Fruit fly (Drosophila melanogaster) whole organism, embryonic: ENCODE measurements around the gene pes.

Experiments used
- ATbp ChIP-seq: fragments of 200-800 bp; sonication (Bioruptor generic); optimal IDR thresholded peaks from 2 replicates; lab custom pipeline; 2017; ENCODE audit warnings: missing biosample characterization, mild to moderate bottlenecking, missing genetic modification characterization, missing genetic modification reagents
- Blimp-1 ChIP-seq: fragments of 200-800 bp; sonication (Bioruptor generic); optimal IDR thresholded peaks from 3 replicates; lab custom pipeline; 2018; ENCODE audit warnings: missing biosample characterization, missing genetic modification characterization, mild to moderate bottlenecking, moderate library complexity, missing genetic modification reagents
- CG10462 ChIP-seq: fragments of 200-800 bp; sonication (Bioruptor generic); optimal IDR thresholded peaks from 2 replicates; lab custom pipeline; 2016; ENCODE audit warnings: missing biosample characterization, missing genetic modification characterization
- CG10543 ChIP-seq: fragments of 200-800 bp; sonication (Bioruptor generic); optimal IDR thresholded peaks from 3 replicates; lab custom pipeline; 2017; ENCODE audit warnings: missing biosample characterization, mild to moderate bottlenecking, missing genetic modification characterization, moderate library complexity
- CG11093 ChIP-seq: fragments of 200-800 bp; sonication (Bioruptor generic); IDR thresholded peaks from 3 replicates; pipeline ENCODE4 v1.3.6; 2022; ENCODE audit warnings: missing biosample characterization, missing genetic modification characterization
- CG11504 ChIP-seq: fragments of 200-800 bp; sonication (Bioruptor generic); optimal IDR thresholded peaks from 3 replicates; lab custom pipeline; 2019; ENCODE audit warnings: missing biosample characterization, mild to moderate bottlenecking, missing genetic modification characterization, moderate library complexity
- CG13424 ChIP-seq: fragments of 200-800 bp; sonication (Bioruptor generic); optimal IDR thresholded peaks from 2 replicates; lab custom pipeline; 2019; ENCODE audit warnings: missing biosample characterization, mild to moderate bottlenecking, missing genetic modification characterization, moderate library complexity
- CG13775 ChIP-seq: fragments of 200-800 bp; sonication (Bioruptor generic); optimal IDR thresholded peaks from 3 replicates; lab custom pipeline; 2017; ENCODE audit warnings: missing biosample characterization, mild to moderate bottlenecking, missing genetic modification characterization
- CG14050 ChIP-seq: fragments of 200-800 bp; sonication (Bioruptor generic); IDR thresholded peaks from 3 replicates; pipeline ENCODE4 v1.3.6; 2022; ENCODE audit warnings: missing biosample characterization, missing genetic modification characterization
- CG17829 ChIP-seq: fragments of 200-800 bp; optimal IDR thresholded peaks from 2 replicates; lab custom pipeline; 2019; ENCODE audit warnings: missing biosample characterization, mild to moderate bottlenecking, missing genetic modification characterization, moderate library complexity
- CG2202 ChIP-seq: fragments of 200-800 bp; sonication (Bioruptor generic); optimal IDR thresholded peaks from 2 replicates; lab custom pipeline; 2018; ENCODE audit warnings: missing biosample characterization, mild to moderate bottlenecking, missing genetic modification characterization
- CG3281 ChIP-seq: fragments of 200-800 bp; sonication (Bioruptor generic); optimal IDR thresholded peaks from 3 replicates; lab custom pipeline; 2017; ENCODE audit warnings: missing biosample characterization, mild to moderate bottlenecking, missing genetic modification characterization
- CG34224 ChIP-seq: fragments of 200-800 bp; sonication (Bioruptor generic); IDR thresholded peaks from 3 replicates; pipeline ENCODE4 v1.3.6; 2022; ENCODE audit warnings: missing biosample characterization, missing genetic modification characterization; ENCODE audit not compliant: partially characterized antibody
- CG34376 ChIP-seq: fragments of 200-800 bp; sonication (Bioruptor generic); optimal IDR thresholded peaks from 2 replicates; lab custom pipeline; 2018; ENCODE audit warnings: missing biosample characterization, mild to moderate bottlenecking, missing genetic modification characterization
- CG3995 ChIP-seq: fragments of 200-800 bp; sonication (Bioruptor generic); optimal IDR thresholded peaks from 3 replicates; lab custom pipeline; 2016; ENCODE audit warnings: missing biosample characterization, missing genetic modification characterization
- CG6689 ChIP-seq: fragments of 200-800 bp; sonication (Bioruptor generic); IDR thresholded peaks from 2 replicates; pipeline ENCODE4 v1.3.6; 2022; ENCODE audit warnings: missing biosample characterization, missing genetic modification characterization
- CG9817 ChIP-seq: fragments of 200-800 bp; sonication (Bioruptor generic); optimal IDR thresholded peaks from 2 replicates; lab custom pipeline; 2018; ENCODE audit warnings: missing biosample characterization, mild to moderate bottlenecking, missing genetic modification characterization, moderate library complexity
- CTCF ChIP-seq: fragments of 200-800 bp; sonication (Bioruptor generic); optimal IDR thresholded peaks from 2 replicates; lab custom pipeline; 2017; ENCODE audit warnings: missing biosample characterization, mild to moderate bottlenecking, missing genetic modification characterization, moderate library complexity
- Chrac-16 ChIP-seq: fragments of 200-800 bp; sonication (Bioruptor generic); optimal IDR thresholded peaks from 3 replicates; lab custom pipeline; 2016; ENCODE audit warnings: missing biosample characterization, missing genetic modification characterization
- D ChIP-seq, 2 experiments: fragments of 200-800 bp in 1 of 2; fragments of >200 bp in 1 of 2; sonication (Bioruptor generic) in 1 of 2; optimal IDR thresholded peaks; 2 replicates in 1 of 2; 3 replicates in 1 of 2; lab custom pipeline; 2017; ENCODE audit warnings: mild to moderate bottlenecking in 1 of 2, missing biosample characterization in 1 of 2, missing genetic modification characterization in 1 of 2, missing genetic modification reagents in 1 of 2
- D19A ChIP-seq: fragments of 200-800 bp; optimal IDR thresholded peaks from 3 replicates; lab custom pipeline; 2019; ENCODE audit warnings: missing biosample characterization, mild to moderate bottlenecking, missing genetic modification characterization, moderate library complexity
- Doc2 ChIP-seq: fragments of 200-800 bp; sonication (Bioruptor generic); IDR thresholded peaks from 2 replicates; pipeline ENCODE4 v1.3.6; 2022; ENCODE audit warnings: missing biosample characterization, missing genetic modification characterization
- Ets65A ChIP-seq: fragments of 200-800 bp; sonication (Bioruptor generic); peaks from one replicate; lab custom pipeline; 2016; ENCODE audit warnings: missing biosample characterization, missing genetic modification characterization
- H2.0 ChIP-seq: fragments of 200-800 bp; sonication (Bioruptor generic); IDR thresholded peaks from 2 replicates; pipeline ENCODE4 v1.3.6; 2022; ENCODE audit warnings: missing biosample characterization, missing genetic modification characterization
- Hr51 ChIP-seq, 2 experiments: fragments of 200-800 bp; sonication (Bioruptor generic); optimal IDR thresholded peaks; 2 replicates in 1 of 2; 3 replicates in 1 of 2; lab custom pipeline; 2016 to 2018; ENCODE audit warnings: missing biosample characterization in 2 of 2, missing genetic modification characterization in 2 of 2, mild to moderate bottlenecking in 1 of 2, moderate library complexity in 1 of 2
- NfI ChIP-seq: fragments of 200-800 bp; sonication (Bioruptor generic); optimal IDR thresholded peaks from 3 replicates; lab custom pipeline; 2018; ENCODE audit warnings: missing biosample characterization, mild to moderate bottlenecking, missing genetic modification characterization, moderate library complexity
- Trl ChIP-seq, 3 experiments: fragments of >200 bp in 2 of 3; fragments of 200-800 bp in 1 of 3; sonication (Bioruptor generic) in 1 of 3; optimal IDR thresholded peaks; 2 replicates in 1 of 3; 3 replicates in 2 of 3; lab custom pipeline; 2016 to 2017; ENCODE audit warnings: missing biosample characterization in 1 of 3, missing genetic modification characterization in 1 of 3
- al ChIP-seq: fragments of 200-800 bp; sonication (Bioruptor generic); IDR thresholded peaks from 2 replicates; pipeline ENCODE4 v1.3.6; 2022; ENCODE audit warnings: missing biosample characterization, missing genetic modification characterization
- ase ChIP-seq: fragments of 200-800 bp; sonication (Bioruptor generic); IDR thresholded peaks from 3 replicates; pipeline ENCODE4 v1.3.6; 2022; ENCODE audit warnings: missing biosample characterization, missing genetic modification characterization
- ato ChIP-seq: fragments of 200-800 bp; sonication (Bioruptor generic); IDR thresholded peaks from 2 replicates; pipeline ENCODE4 v1.3.6; 2022; ENCODE audit warnings: missing biosample characterization, missing genetic modification characterization; ENCODE audit not compliant: partially characterized antibody
- bab2 ChIP-seq: fragments of 200-800 bp; sonication (Bioruptor generic); optimal IDR thresholded peaks from 2 replicates; lab custom pipeline; 2016; ENCODE audit warnings: missing biosample characterization, missing genetic modification characterization
- bbx ChIP-seq: fragments of 200-800 bp; sonication (Bioruptor generic); IDR thresholded peaks from 2 replicates; pipeline ENCODE4 v1.3.6; 2022; ENCODE audit warnings: missing biosample characterization, missing genetic modification characterization; ENCODE audit not compliant: partially characterized antibody
- ci ChIP-seq: fragments of 200-800 bp; sonication (Bioruptor generic); IDR thresholded peaks from 3 replicates; pipeline ENCODE4 v1.3.6; 2022; ENCODE audit warnings: missing biosample characterization, missing genetic modification characterization
- dati ChIP-seq: fragments of 200-800 bp; sonication (Bioruptor generic); IDR thresholded peaks from 2 replicates; pipeline ENCODE4 v1.3.6; 2022; ENCODE audit warnings: missing biosample characterization, missing genetic modification characterization
- dmrt99B ChIP-seq: fragments of 200-800 bp; sonication (Bioruptor generic); optimal IDR thresholded peaks from 2 replicates; lab custom pipeline; 2018; ENCODE audit warnings: missing biosample characterization, mild to moderate bottlenecking, missing genetic modification characterization, moderate library complexity
- gem ChIP-seq: fragments of 200-800 bp; sonication (Bioruptor generic); optimal IDR thresholded peaks from 2 replicates; lab custom pipeline; 2019; ENCODE audit warnings: missing biosample characterization, mild to moderate bottlenecking, missing genetic modification characterization, moderate library complexity
- hbn ChIP-seq: fragments of 200-800 bp; sonication (Bioruptor generic); IDR thresholded peaks from 2 replicates; pipeline ENCODE4 v1.3.6; 2022; ENCODE audit warnings: missing biosample characterization, missing genetic modification characterization; ENCODE audit not compliant: partially characterized antibody
- hth ChIP-seq: fragments of >200 bp; optimal IDR thresholded peaks from 2 replicates; lab custom pipeline; 2017; ENCODE audit warnings: inconsistent platforms
- kah ChIP-seq: fragments of 200-800 bp; sonication (Bioruptor generic); optimal IDR thresholded peaks from 2 replicates; lab custom pipeline; 2018; ENCODE audit warnings: missing biosample characterization, mild to moderate bottlenecking, missing genetic modification characterization
- ken ChIP-seq: fragments of 200-800 bp; sonication (Bioruptor generic); IDR thresholded peaks from 3 replicates; pipeline ENCODE4 v1.3.6; 2022; ENCODE audit warnings: missing biosample characterization, missing genetic modification characterization
- mirr ChIP-seq: fragments of 200-800 bp; sonication (Bioruptor generic); optimal IDR thresholded peaks from 3 replicates; lab custom pipeline; 2018; ENCODE audit warnings: missing biosample characterization, mild to moderate bottlenecking, missing genetic modification characterization
- nerfin-2 ChIP-seq: fragments of 200-800 bp; sonication (Bioruptor generic); IDR thresholded peaks from 2 replicates; pipeline ENCODE4 v1.3.6; 2022; ENCODE audit warnings: missing biosample characterization, missing genetic modification characterization; ENCODE audit not compliant: partially characterized antibody
- prd ChIP-seq, 3 experiments: fragments of >200 bp in 2 of 3; fragments of 200-800 bp in 1 of 3; sonication (Bioruptor generic) in 1 of 3; optimal IDR thresholded peaks in 2 of 3; IDR thresholded peaks in 1 of 3; 2 replicates in 2 of 3; 3 replicates in 1 of 3; pipeline versions ENCODE4 v1.3.6 to Lab custom; 2017 to 2022; ENCODE audit warnings: missing biosample characterization in 1 of 3, missing genetic modification characterization in 1 of 3
- schlank ChIP-seq: fragments of 200-800 bp; sonication (Bioruptor generic); optimal IDR thresholded peaks from 2 replicates; lab custom pipeline; 2018; ENCODE audit warnings: missing biosample characterization, mild to moderate bottlenecking, missing genetic modification characterization
- sd ChIP-seq: fragments of 200-800 bp; sonication (Bioruptor generic); optimal IDR thresholded peaks from 3 replicates; lab custom pipeline; 2018; ENCODE audit warnings: missing biosample characterization, mild to moderate bottlenecking, missing genetic modification characterization, moderate library complexity
- sima ChIP-seq: fragments of 200-800 bp; sonication (Bioruptor generic); optimal IDR thresholded peaks from 2 replicates; lab custom pipeline; 2016; ENCODE audit warnings: missing biosample characterization, missing genetic modification characterization
- sob ChIP-seq: fragments of 200-800 bp; sonication (Bioruptor generic); IDR thresholded peaks from 2 replicates; pipeline ENCODE4 v1.3.6; 2022; ENCODE audit warnings: missing biosample characterization, missing genetic modification characterization
- sug ChIP-seq: fragments of 200-800 bp; optimal IDR thresholded peaks from 2 replicates; lab custom pipeline; 2019; ENCODE audit warnings: missing biosample characterization, mild to moderate bottlenecking, missing genetic modification characterization, moderate library complexity
- yki ChIP-seq: fragments of >200 bp; optimal IDR thresholded peaks from 3 replicates; lab custom pipeline; 2018

pes gene

DNA sequence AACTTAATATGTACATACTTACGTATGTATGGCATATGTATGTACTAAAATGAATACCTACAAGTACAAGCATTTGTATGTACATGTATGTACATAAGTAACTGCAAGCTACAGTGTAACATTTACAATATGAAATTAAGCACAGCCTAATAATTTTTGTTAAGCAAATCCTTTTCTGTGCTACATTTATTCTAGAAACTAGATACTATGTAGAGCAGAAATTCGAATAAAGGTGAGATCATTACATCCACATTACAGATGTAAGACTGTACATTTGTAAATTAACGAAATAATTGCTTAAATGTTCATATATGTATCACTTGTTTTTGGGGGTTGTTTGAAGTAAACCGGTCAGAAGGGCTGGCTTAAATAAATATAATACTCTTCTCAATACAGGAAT lies 2.0 kb downstream of the pes start (continued):
- TF ChIP-seq CG13775 (GFP tag; lab: Kevin White, UChicago) (no peak), dmrt99B (peak; percentile 18), Chrac-16 (peak; percentile 32), al (GFP tag; lab: Robert Waterston, UW) (no peak), CG9817 (tag; lab: Kevin White, UChicago) (peak; percentile 6), ken (GFP tag; lab: Robert Waterston, UW) (no peak), CG11504 (tag; lab: Kevin White, UChicago) (peak; percentile 43), CG3281 (GFP tag; lab: Kevin White, UChicago) (peak; percentile 23), Hr51 (GFP tag; optimal IDR thresholded peaks at IDR 0.05; lab: Kevin White, UChicago) (peak in 1 of 2 experiments; percentile 38), CG10543 (no peak), sug (no peak), NfI (GFP tag; lab: Kevin White, UChicago) (peak; percentile 28), CG11093 (no peak), dati (GFP tag; lab: Robert Waterston, UW) (no peak), hth (lab: Kevin White, UChicago) (no peak), CG6689 (GFP tag; lab: Robert Waterston, UW) (no peak), CG2202 (tag; lab: Kevin White, UChicago) (no peak), CG17829 (tag; lab: Kevin White, UChicago) (no peak), CG13424 (tag; lab: Kevin White, UChicago) (peak; percentile 41), bab2 (GFP tag; lab: Kevin White, UChicago) (no peak), ato (GFP tag; lab: Robert Waterston, UW) (no peak), gem (tag; lab: Kevin White, UChicago) (peak; percentile 66), nerfin-2 (no peak), schlank (tag; lab: Kevin White, UChicago) (no peak)

DNA sequence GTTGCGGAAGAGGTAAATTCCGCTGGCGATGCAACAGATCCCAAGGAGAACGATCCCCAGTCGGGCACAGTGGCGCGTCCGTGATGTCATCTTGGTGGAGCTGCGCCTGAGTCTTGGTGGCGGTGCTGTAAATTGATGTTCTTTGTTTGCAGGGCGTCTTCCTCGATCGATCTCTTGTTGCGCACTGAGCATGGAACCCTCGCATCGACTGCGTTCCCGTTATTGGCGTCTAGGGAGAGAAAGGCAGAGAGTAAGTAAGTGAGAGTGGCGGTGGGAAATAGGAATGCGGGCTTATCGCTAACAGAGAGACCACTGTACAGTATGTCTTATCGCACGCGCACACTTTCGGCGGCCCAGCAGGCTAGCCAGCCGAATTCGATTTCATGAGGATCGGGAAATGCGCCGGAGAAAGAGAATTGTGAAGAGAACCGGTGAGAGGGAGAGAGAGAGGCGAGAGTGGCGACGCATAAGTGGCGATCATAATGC lies 2.5 kb downstream of the pes start:
- TF ChIP-seq ase (GFP tag; lab: Robert Waterston, UW) (no peak), D19A (tag; lab: Kevin White, UChicago) (peak; percentile 48), H2.0 (GFP tag; lab: Robert Waterston, UW) (0 out of 2 replicates have a peak, but pooled peaks have one; percentile 15), sima (no peak), sob (0 out of 2 replicates have a peak, but pooled peaks have one; percentile 17), D (optimal IDR thresholded peaks at IDR 0.05; lab: Kevin White, UChicago) (peak; percentile 61), D (GFP tag; optimal IDR thresholded peaks at IDR 0.05; lab: Kevin White, UChicago) (no peak), CG10462 (GFP tag; lab: Kevin White, UChicago) (peak; percentile 69), CTCF (no peak), Blimp-1 (GFP tag; lab: Kevin White, UChicago) (peak; percentile 82), prd (optimal IDR thresholded peaks at IDR 0.05; lab: Kevin White, UChicago) (no peak), prd (GFP tag; IDR thresholded peaks at IDR 0.05; lab: Robert Waterston, UW) (no peak), ATbp (no peak), bbx (GFP tag; lab: Robert Waterston, UW) (peak; percentile 17; the same call in 1 of the 2 replicates), kah (GFP tag; lab: Kevin White, UChicago) (peak; percentile 4), CG14050 (no peak), CG34224 (peak; percentile 32; the same call in 1 of the 3 replicates), CG3995 (GFP tag; lab: Kevin White, UChicago) (no peak), ken (GFP tag; lab: Robert Waterston, UW) (peak; percentile 42; the same call in 1 of the 3 replicates), Ets65A (peak; percentile 90), yki (lab: Kevin White, UChicago) (peak; percentile 77), Doc2 (GFP tag; lab: Robert Waterston, UW) (no peak), NfI (GFP tag; lab: Kevin White, UChicago) (no peak), ci (GFP tag; lab: Robert Waterston, UW) (peak; percentile 40; the same call in 2 of the 3 replicates), Trl (optimal IDR thresholded peaks at IDR 0.05; lab: Kevin White, UChicago) (peak; percentile 85 to 87), Trl (GFP tag; optimal IDR thresholded peaks at IDR 0.05; lab: Kevin White, UChicago) (peak; percentile 0), CG34376 (GFP tag; lab: Kevin White, UChicago) (peak; percentile 18), hbn (GFP tag; lab: Robert Waterston, UW) (peak; percentile 25; the same call in 1 of the 2 replicates), sd (tag; lab: Kevin White, UChicago) (peak; percentile 96), mirr (no peak)
